Fruit fly (Drosophila melanogaster): ENCODE results near the gene rdgB.

DNA sequence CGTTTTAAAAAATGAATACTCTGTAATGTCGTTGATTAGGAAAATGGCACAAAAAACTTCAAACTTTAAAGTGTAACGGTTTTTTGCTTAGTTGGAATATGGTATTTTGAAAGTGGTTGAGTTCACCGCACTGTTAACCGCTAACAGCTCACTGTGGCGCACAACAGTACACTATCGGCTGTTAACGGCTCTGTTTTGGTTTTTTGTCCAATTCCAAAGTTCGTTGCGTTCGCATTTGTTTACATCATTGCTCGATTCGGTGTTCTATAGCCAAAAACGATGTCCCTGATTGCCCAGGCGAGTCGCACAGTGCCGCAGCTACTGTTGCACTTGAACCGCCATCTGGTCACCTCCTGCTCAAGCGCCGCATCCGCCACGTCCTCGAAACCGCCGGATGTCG lies 48.9 kb downstream of the rdgB start, which contains the start of gene CG11095:
- no peak for TF ChIP-seq psq (optimal IDR thresholded peaks at IDR 0.05)
- no peak for TF ChIP-seq pan (optimal IDR thresholded peaks at IDR 0.05)

Data from whole organism.